Worm (Caenorhabditis elegans): ENCODE results near the gene F43C11.1.

DNA sequence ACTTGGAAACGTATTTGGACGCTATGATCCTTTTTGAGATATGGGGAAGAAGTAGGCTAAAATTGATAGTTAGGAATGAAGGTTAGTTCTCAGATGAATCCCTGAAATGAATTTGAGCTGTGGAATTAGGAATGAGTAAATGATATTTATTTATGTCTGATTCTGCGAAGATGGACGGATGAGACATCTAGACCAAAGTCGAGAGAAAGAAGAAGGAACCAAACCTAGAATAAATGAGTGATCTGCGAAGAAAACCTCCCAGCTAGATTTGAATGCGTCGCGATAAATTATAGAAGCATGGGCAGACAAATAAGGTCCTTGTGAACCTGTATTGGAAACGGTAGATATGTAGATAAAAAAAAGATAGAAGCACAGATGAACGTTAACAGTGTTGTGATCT lies 3.1 kb downstream of the F43C11.1 start, which contains the start of gene F43C11.16:
- TF ChIP-seq hlh-6 (tag; optimal IDR thresholded peaks at IDR 0.05) (no peak), unc-42 (tag; optimal IDR thresholded peaks at IDR 0.05) (no peak), ceh-18 (tag; optimal IDR thresholded peaks at IDR 0.05) (no peak), nhr-11 (tag; optimal IDR thresholded peaks at IDR 0.05) (no peak), fkh-10 (GFP tag; optimal IDR thresholded peaks at IDR 0.05) (no peak), hlh-13 (GFP tag; optimal IDR thresholded peaks at IDR 0.05) (no peak), dmd-4 (tag; optimal IDR thresholded peaks at IDR 0.05; ENCODE audit: borderline replicate concordance) (no peak)

Data from whole organism, late embryonic.